Fruit fly (Drosophila melanogaster) whole organism, embryonic: ENCODE results near the gene CG4267.

Source experiments
- ATbp ChIP-seq: fragments of 200-800 bp; sonication (Bioruptor generic); optimal IDR thresholded peaks from 2 replicates; lab custom pipeline; 2017; ENCODE audit warnings: missing biosample characterization, mild to moderate bottlenecking, missing genetic modification characterization, missing genetic modification reagents
- Ada2b ChIP-seq: fragments of 200-800 bp; sonication (Bioruptor generic); IDR thresholded peaks from 2 replicates; pipeline ENCODE4 v1.3.6; 2022; ENCODE audit warnings: missing biosample characterization, missing genetic modification characterization
- Asciz ChIP-seq: fragments of 200-800 bp; sonication (Bioruptor generic); optimal IDR thresholded peaks from 2 replicates; lab custom pipeline; 2017; ENCODE audit warnings: missing biosample characterization, mild to moderate bottlenecking, missing genetic modification characterization, missing genetic modification reagents
- B-H2 ChIP-seq: fragments of 200-800 bp; sonication (Bioruptor generic); optimal IDR thresholded peaks from 2 replicates; lab custom pipeline; 2018; ENCODE audit warnings: missing biosample characterization, mild to moderate bottlenecking, missing genetic modification characterization
- CG10979 ChIP-seq: fragments of 200-800 bp; sonication (Bioruptor generic); optimal IDR thresholded peaks from 2 replicates; lab custom pipeline; 2018; ENCODE audit warnings: missing biosample characterization, mild to moderate bottlenecking, missing genetic modification characterization, moderate library complexity
- CG11696 ChIP-seq: fragments of 200-800 bp; sonication (Bioruptor generic); IDR thresholded peaks from 2 replicates; pipeline ENCODE4 v1.3.6; 2022; ENCODE audit warnings: missing biosample characterization, missing genetic modification characterization
- CG12155 ChIP-seq: fragments of 200-800 bp; sonication (Bioruptor generic); optimal IDR thresholded peaks from 3 replicates; lab custom pipeline; 2016; ENCODE audit warnings: missing biosample characterization, missing genetic modification characterization
- CG12219 ChIP-seq: fragments of 200-800 bp; sonication (Bioruptor generic); optimal IDR thresholded peaks from 3 replicates; lab custom pipeline; 2018; ENCODE audit warnings: missing biosample characterization, mild to moderate bottlenecking, missing genetic modification characterization
- CG13287 ChIP-seq: fragments of 200-800 bp; sonication (Bioruptor generic); IDR thresholded peaks from 2 replicates; pipeline ENCODE4 v1.3.6; 2022; ENCODE audit warnings: missing biosample characterization, missing genetic modification characterization; ENCODE audit not compliant: partially characterized antibody
- CG13296 ChIP-seq: fragments of 200-800 bp; sonication (Bioruptor generic); optimal IDR thresholded peaks from 3 replicates; lab custom pipeline; 2018; ENCODE audit warnings: missing biosample characterization, mild to moderate bottlenecking, missing genetic modification characterization
- CG13624 ChIP-seq: fragments of 200-800 bp; sonication (Bioruptor generic); optimal IDR thresholded peaks from 2 replicates; lab custom pipeline; 2016; ENCODE audit warnings: missing biosample characterization, missing genetic modification characterization
- CG13775 ChIP-seq: fragments of 200-800 bp; sonication (Bioruptor generic); optimal IDR thresholded peaks from 3 replicates; lab custom pipeline; 2017; ENCODE audit warnings: missing biosample characterization, mild to moderate bottlenecking, missing genetic modification characterization
- CG14050 ChIP-seq: fragments of 200-800 bp; sonication (Bioruptor generic); IDR thresholded peaks from 3 replicates; pipeline ENCODE4 v1.3.6; 2022; ENCODE audit warnings: missing biosample characterization, missing genetic modification characterization
- CG14965 ChIP-seq: fragments of 200-800 bp; sonication (Bioruptor generic); optimal IDR thresholded peaks from 2 replicates; lab custom pipeline; 2016; ENCODE audit warnings: missing biosample characterization, missing genetic modification characterization, borderline replicate concordance
- CG15011 ChIP-seq: fragments of 200-800 bp; sonication (Bioruptor generic); optimal IDR thresholded peaks from 3 replicates; lab custom pipeline; 2018; ENCODE audit warnings: missing biosample characterization, mild to moderate bottlenecking, missing genetic modification characterization
- CG1832 ChIP-seq: fragments of 200-800 bp; sonication (Bioruptor generic); optimal IDR thresholded peaks from 2 replicates; lab custom pipeline; 2017; ENCODE audit warnings: missing biosample characterization, mild to moderate bottlenecking, missing genetic modification characterization, inconsistent platforms
- CG3065 ChIP-seq: fragments of 200-800 bp; sonication (Bioruptor generic); optimal IDR thresholded peaks from 2 replicates; lab custom pipeline; 2016; ENCODE audit warnings: missing biosample characterization, missing genetic modification characterization
- CG3281 ChIP-seq: fragments of 200-800 bp; sonication (Bioruptor generic); optimal IDR thresholded peaks from 3 replicates; lab custom pipeline; 2017; ENCODE audit warnings: missing biosample characterization, mild to moderate bottlenecking, missing genetic modification characterization
- CG33557 ChIP-seq: fragments of 200-800 bp; sonication (Bioruptor generic); optimal IDR thresholded peaks from 2 replicates; lab custom pipeline; 2019; ENCODE audit warnings: missing biosample characterization, mild to moderate bottlenecking, missing genetic modification characterization, moderate library complexity
- CG4820 ChIP-seq: fragments of 200-800 bp; sonication (Bioruptor generic); optimal IDR thresholded peaks from 3 replicates; lab custom pipeline; 2016; ENCODE audit warnings: missing biosample characterization, missing genetic modification characterization
- Doc2 ChIP-seq: fragments of 200-800 bp; sonication (Bioruptor generic); IDR thresholded peaks from 2 replicates; pipeline ENCODE4 v1.3.6; 2022; ENCODE audit warnings: missing biosample characterization, missing genetic modification characterization
- Dp ChIP-seq: fragments of 200-800 bp; sonication (Bioruptor generic); optimal IDR thresholded peaks from 2 replicates; lab custom pipeline; 2018; ENCODE audit warnings: missing biosample characterization, mild to moderate bottlenecking, missing genetic modification characterization, moderate library complexity
- Hand ChIP-seq: fragments of 200-800 bp; sonication (Bioruptor generic); optimal IDR thresholded peaks from 2 replicates; lab custom pipeline; 2017; ENCODE audit warnings: mild to moderate bottlenecking, missing biosample characterization, missing genetic modification reagents, missing genetic modification characterization
- Hmr ChIP-seq: fragments of 200-800 bp; sonication (Bioruptor generic); optimal IDR thresholded peaks from 3 replicates; lab custom pipeline; 2017; ENCODE audit warnings: mild to moderate bottlenecking, missing biosample characterization, missing genetic modification reagents, missing genetic modification characterization
- Lim3 ChIP-seq: fragments of 200-800 bp; sonication (Bioruptor generic); IDR thresholded peaks from 2 replicates; pipeline ENCODE4 v1.3.6; 2022; ENCODE audit warnings: missing biosample characterization, missing genetic modification characterization
- NC2α ChIP-seq: fragments of 200-800 bp; sonication (Bioruptor generic); optimal IDR thresholded peaks from 2 replicates; lab custom pipeline; 2016; ENCODE audit warnings: missing biosample characterization, missing genetic modification characterization
- Sry-β ChIP-seq: fragments of 200-800 bp; sonication (Bioruptor generic); optimal IDR thresholded peaks from 2 replicates; lab custom pipeline; 2018; ENCODE audit warnings: missing biosample characterization, mild to moderate bottlenecking, missing genetic modification characterization, moderate library complexity
- Taf1 ChIP-seq: fragments of 200-800 bp; sonication (Bioruptor generic); IDR thresholded peaks from 2 replicates; pipeline ENCODE4 v1.3.6; 2022; ENCODE audit warnings: missing biosample characterization, missing genetic modification characterization
- ara ChIP-seq: fragments of 200-800 bp; sonication (Bioruptor generic); IDR thresholded peaks from 2 replicates; pipeline ENCODE4 v1.3.6; 2022; ENCODE audit warnings: missing biosample characterization, missing genetic modification characterization
- bab2 ChIP-seq: fragments of 200-800 bp; sonication (Bioruptor generic); optimal IDR thresholded peaks from 2 replicates; lab custom pipeline; 2016; ENCODE audit warnings: missing biosample characterization, missing genetic modification characterization
- chif ChIP-seq, 2 experiments: fragments of 200-800 bp; sonication (Bioruptor generic); optimal IDR thresholded peaks; 3 replicates each; lab custom pipeline; 2016; ENCODE audit warnings: missing biosample characterization in 2 of 2, missing genetic modification characterization in 2 of 2
- dmrt99B ChIP-seq: fragments of 200-800 bp; sonication (Bioruptor generic); optimal IDR thresholded peaks from 2 replicates; lab custom pipeline; 2018; ENCODE audit warnings: missing biosample characterization, mild to moderate bottlenecking, missing genetic modification characterization, moderate library complexity
- dysf ChIP-seq: fragments of 200-800 bp; sonication (Bioruptor generic); IDR thresholded peaks from 3 replicates; pipeline ENCODE4 v1.3.6; 2022; ENCODE audit warnings: missing biosample characterization, missing genetic modification characterization
- esg ChIP-seq: fragments of 200-800 bp; sonication (Bioruptor generic); conservative IDR thresholded peaks from 2 replicates; pipeline ENCODE4 v1.3.6; 2022; ENCODE audit warnings: missing biosample characterization, missing genetic modification characterization
- grn ChIP-seq: fragments of 200-800 bp; sonication (Bioruptor generic); optimal IDR thresholded peaks from 3 replicates; lab custom pipeline; 2017; ENCODE audit warnings: missing biosample characterization, missing genetic modification characterization
- knrl ChIP-seq: fragments of 200-800 bp; sonication (Bioruptor generic); IDR thresholded peaks from 3 replicates; pipeline ENCODE4 v1.3.6; 2022; ENCODE audit warnings: missing biosample characterization, missing genetic modification characterization; ENCODE audit not compliant: partially characterized antibody
- maf-S ChIP-seq: fragments of 200-800 bp; sonication (Bioruptor generic); optimal IDR thresholded peaks from 2 replicates; lab custom pipeline; 2016; ENCODE audit warnings: missing biosample characterization, missing genetic modification characterization
- onecut ChIP-seq: fragments of 200-800 bp; sonication (Bioruptor generic); IDR thresholded peaks from 2 replicates; pipeline ENCODE4 v1.3.6; 2022; ENCODE audit warnings: missing biosample characterization, missing genetic modification characterization
- phol ChIP-seq: fragments of 200-800 bp; sonication (Bioruptor generic); optimal IDR thresholded peaks from 3 replicates; lab custom pipeline; 2018; ENCODE audit warnings: missing biosample characterization, mild to moderate bottlenecking, missing genetic modification characterization, moderate library complexity
- pita ChIP-seq: fragments of 200-800 bp; sonication (Bioruptor generic); optimal IDR thresholded peaks from 2 replicates; lab custom pipeline; 2017; ENCODE audit warnings: missing biosample characterization, mild to moderate bottlenecking, missing genetic modification characterization
- pnt ChIP-seq: fragments of 200-800 bp; sonication (Bioruptor generic); optimal IDR thresholded peaks from 3 replicates; lab custom pipeline; 2016; ENCODE audit warnings: missing biosample characterization, missing genetic modification characterization
- psq ChIP-seq: fragments of 200-800 bp; sonication (Bioruptor generic); optimal IDR thresholded peaks from 2 replicates; lab custom pipeline; 2017; ENCODE audit warnings: missing biosample characterization, missing genetic modification characterization
- run ChIP-seq: fragments of 200-800 bp; sonication (Bioruptor generic); optimal IDR thresholded peaks from 3 replicates; lab custom pipeline; 2018; ENCODE audit warnings: missing biosample characterization, mild to moderate bottlenecking, missing genetic modification characterization
- schlank ChIP-seq: fragments of 200-800 bp; sonication (Bioruptor generic); optimal IDR thresholded peaks from 2 replicates; lab custom pipeline; 2018; ENCODE audit warnings: missing biosample characterization, mild to moderate bottlenecking, missing genetic modification characterization
- shn ChIP-seq: fragments of 200-800 bp; sonication (Bioruptor generic); optimal IDR thresholded peaks from 3 replicates; lab custom pipeline; 2016; ENCODE audit warnings: missing biosample characterization, missing genetic modification characterization
- sim ChIP-seq: fragments of 200-800 bp; sonication (Bioruptor generic); IDR thresholded peaks from 2 replicates; pipeline ENCODE4 v1.3.6; 2022; ENCODE audit warnings: missing biosample characterization, missing genetic modification characterization
- slou ChIP-seq: fragments of 200-800 bp; sonication (Bioruptor generic); optimal IDR thresholded peaks from 3 replicates; lab custom pipeline; 2016; ENCODE audit warnings: missing biosample characterization, missing genetic modification characterization
- ssp ChIP-seq: fragments of 200-800 bp; sonication (Bioruptor generic); IDR thresholded peaks from 2 replicates; pipeline ENCODE4 v1.3.6; 2022; ENCODE audit warnings: missing biosample characterization, missing genetic modification characterization
- toy ChIP-seq: fragments of 200-800 bp; sonication (Bioruptor generic); IDR thresholded peaks from 2 replicates; pipeline ENCODE4 v1.3.6; 2022; ENCODE audit warnings: missing biosample characterization, missing genetic modification characterization
- yki ChIP-seq: fragments of >200 bp; optimal IDR thresholded peaks from 3 replicates; lab custom pipeline; 2018

The CG4267 gene

dm6 chr2L:2196590-2197474 lies 45.3 kb upstream of the CG4267 start (continued):
- TF ChIP-seq grn (GFP tag; lab: Kevin White, UChicago), result no peak
- peak; percentile 99 for TF ChIP-seq CG3065 (GFP tag; lab: Kevin White, UChicago)
- peak; percentile 97 for TF ChIP-seq CG12155
- no peak for TF ChIP-seq dysf
- no peak for TF ChIP-seq Taf1
- peak; percentile 97 for TF ChIP-seq CG1832 (GFP tag; lab: Kevin White, UChicago)
- peak; percentile 97 for TF ChIP-seq Sry-β
- peak; percentile 51 for TF ChIP-seq CG4820 (GFP tag; lab: Kevin White, UChicago)
- no peak for TF ChIP-seq pita (GFP tag; lab: Kevin White, UChicago)
- peak; percentile 54 for TF ChIP-seq phol (tag; lab: Kevin White, UChicago)
- no peak for TF ChIP-seq ATbp (GFP tag; lab: Kevin White, UChicago)
- TF ChIP-seq Lim3 (GFP tag; lab: Robert Waterston, UW), result no peak
- TF ChIP-seq psq (GFP tag; lab: Kevin White, UChicago), result no peak
- peak; percentile 85 for TF ChIP-seq Hmr (GFP tag; lab: Kevin White, UChicago)
- peak; percentile 55 for TF ChIP-seq CG13775
- no peak for TF ChIP-seq maf-S (GFP tag; lab: Kevin White, UChicago)
- peak; percentile 53 for TF ChIP-seq B-H2 (GFP tag; lab: Kevin White, UChicago)
- TF ChIP-seq knrl (GFP tag; lab: Robert Waterston, UW), result no peak
- TF ChIP-seq toy (GFP tag; lab: Robert Waterston, UW), result no peak
- no peak for TF ChIP-seq run (tag; lab: Kevin White, UChicago)
- no peak for TF ChIP-seq esg
- no peak for TF ChIP-seq ara (GFP tag; lab: Robert Waterston, UW)
- TF ChIP-seq CG14965 (GFP tag; lab: Kevin White, UChicago), result no peak
- TF ChIP-seq ssp (GFP tag; lab: Robert Waterston, UW), result no peak
- TF ChIP-seq schlank (tag; lab: Kevin White, UChicago), result peak; percentile 55
- TF ChIP-seq dmrt99B, result peak; percentile 37
- TF ChIP-seq Asciz (GFP tag; lab: Kevin White, UChicago), result peak; percentile 11
- TF ChIP-seq CG12219 (GFP tag; lab: Kevin White, UChicago), result peak; percentile 45
- TF ChIP-seq sim, result no peak
- no peak for TF ChIP-seq bab2 (GFP tag; lab: Kevin White, UChicago)
- peak; percentile 84 for TF ChIP-seq CG13296 (GFP tag; lab: Kevin White, UChicago)
- TF ChIP-seq chif (GFP tag; optimal IDR thresholded peaks at IDR 0.05; lab: Kevin White, UChicago), result peak; percentile 9 to 10
- TF ChIP-seq shn, result no peak
- no peak for TF ChIP-seq CG11696 (GFP tag; lab: Robert Waterston, UW)
- peak; percentile 31 for TF ChIP-seq Dp
- TF ChIP-seq slou (GFP tag; lab: Kevin White, UChicago), result peak; percentile 61
- no peak for TF ChIP-seq NC2α (GFP tag; lab: Kevin White, UChicago)
- no peak for TF ChIP-seq yki (lab: Kevin White, UChicago)
- peak; percentile 37 for TF ChIP-seq CG10979 (tag; lab: Kevin White, UChicago)
- TF ChIP-seq Hand (GFP tag; lab: Kevin White, UChicago), result peak; percentile 61
- no peak for TF ChIP-seq CG13624
- peak; percentile 50 for TF ChIP-seq onecut (GFP tag; lab: Robert Waterston, UW)
- TF ChIP-seq CG33557 (GFP tag; lab: Kevin White, UChicago), result no peak
- peak; percentile 72 for TF ChIP-seq CG3281
- no peak for TF ChIP-seq CG13287 (GFP tag; lab: Robert Waterston, UW)
- no peak for TF ChIP-seq pnt
- TF ChIP-seq CG15011 (GFP tag; lab: Kevin White, UChicago), result peak; percentile 53
- TF ChIP-seq Doc2 (GFP tag; lab: Robert Waterston, UW), result no peak
- no peak for TF ChIP-seq Ada2b (GFP tag; lab: Robert Waterston, UW)
- TF ChIP-seq CG14050 (GFP tag; lab: Robert Waterston, UW), result no peak
